Worm (Caenorhabditis elegans): ENCODE results near the gene eef-1A.1.

- TF ChIP-seq ref-1 (GFP tag; conservative IDR thresholded peaks at IDR 0.05) (no peak), T22C8.4 (GFP tag; IDR thresholded peaks at IDR 0.05) (no peak)
Measured at ce11 chrIII:6929558-6930167, 41.8 kb downstream of the eef-1A.1 start, which contains the start of gene inf-1.
